Fruit fly (Drosophila melanogaster) whole organism, prepupa: ENCODE results near the gene CG15514.
A peak's percentile ranks its signal among the peaks of the same experiment; 100 is the strongest.

Source experiments
- CG11294 ChIP-seq: fragments of 200-800 bp; sonication (Bioruptor generic); IDR thresholded peaks from 2 replicates; pipeline ENCODE4 v1.3.6; 2022; ENCODE audit warnings: missing biosample characterization, missing genetic modification characterization
- CG16779 ChIP-seq: fragments of 200-800 bp; sonication (Bioruptor generic); optimal IDR thresholded peaks from 3 replicates; lab custom pipeline; 2017; ENCODE audit warnings: missing biosample characterization, mild to moderate bottlenecking, missing genetic modification characterization
- Gug ChIP-seq: fragments of 200-800 bp; sonication (Bioruptor generic); IDR thresholded peaks from 2 replicates; pipeline ENCODE4 v1.3.6; 2022; ENCODE audit warnings: missing biosample characterization, missing genetic modification characterization
- Hr39 ChIP-seq: fragments of 200-800 bp; sonication (Bioruptor generic); optimal IDR thresholded peaks from 2 replicates; lab custom pipeline; 2016; ENCODE audit warnings: missing biosample characterization, missing genetic modification characterization
- Met ChIP-seq: fragments of 200-800 bp; sonication (Bioruptor generic); optimal IDR thresholded peaks from 3 replicates; lab custom pipeline; 2016; ENCODE audit warnings: missing biosample characterization, missing genetic modification characterization
- Sox14 ChIP-seq: fragments of 200-800 bp; sonication (Bioruptor generic); optimal IDR thresholded peaks from 3 replicates; lab custom pipeline; 2016; ENCODE audit warnings: missing biosample characterization, missing genetic modification characterization
- spab ChIP-seq: fragments of 200-800 bp; sonication (Bioruptor generic); optimal IDR thresholded peaks from 2 replicates; lab custom pipeline; 2017; ENCODE audit warnings: missing biosample characterization, mild to moderate bottlenecking, missing genetic modification characterization, missing genetic modification reagents
- vri ChIP-seq: fragments of 200-800 bp; sonication (Bioruptor generic); optimal IDR thresholded peaks from 3 replicates; lab custom pipeline; 2016; ENCODE audit warnings: missing biosample characterization, mild to moderate bottlenecking, missing genetic modification characterization

- TF ChIP-seq spab (no peak), vri (GFP tag; lab: Kevin White, UChicago) (no peak), CG11294 (GFP tag; lab: Robert Waterston, UW) (no peak), Met (GFP tag; lab: Kevin White, UChicago) (no peak), CG16779 (no peak), Gug (0 out of 2 replicates have a peak, but pooled peaks have one; percentile 9), Hr39 (GFP tag; lab: Kevin White, UChicago) (no peak), Sox14 (GFP tag; lab: Kevin White, UChicago) (peak; percentile 36)
Measured at dm6 chr3R:29859763-29860162, 1.5 kb downstream of the CG15514 start.
